Fruit fly (Drosophila melanogaster) whole organism, embryonic: ENCODE measurements around the gene vvl.

ENCODE experiments used
- Adf1 ChIP-seq: fragments of 200-800 bp; sonication (Bioruptor generic); IDR thresholded peaks from 2 replicates; pipeline ENCODE4 v1.3.6; 2022; ENCODE audit warnings: missing biosample characterization, missing genetic modification characterization
- CG10565 ChIP-seq: fragments of 200-800 bp; sonication (Bioruptor generic); optimal IDR thresholded peaks from 3 replicates; lab custom pipeline; 2016; ENCODE audit warnings: missing biosample characterization, mild to moderate bottlenecking, missing genetic modification characterization
- CG12299 ChIP-seq: fragments of 200-800 bp; sonication (Bioruptor generic); optimal IDR thresholded peaks from 2 replicates; lab custom pipeline; 2018; ENCODE audit warnings: missing biosample characterization, mild to moderate bottlenecking, missing genetic modification characterization
- CG12659 ChIP-seq: fragments of 200-800 bp; sonication (Bioruptor generic); optimal IDR thresholded peaks from 3 replicates; lab custom pipeline; 2017; ENCODE audit warnings: mild to moderate bottlenecking, missing biosample characterization, missing genetic modification reagents, missing genetic modification characterization
- CG12942 ChIP-seq: fragments of 200-800 bp; sonication (Bioruptor generic); optimal IDR thresholded peaks from 3 replicates; lab custom pipeline; 2016; ENCODE audit warnings: missing biosample characterization, missing genetic modification characterization
- CG13287 ChIP-seq: fragments of 200-800 bp; sonication (Bioruptor generic); IDR thresholded peaks from 2 replicates; pipeline ENCODE4 v1.3.6; 2022; ENCODE audit warnings: missing biosample characterization, missing genetic modification characterization; ENCODE audit not compliant: partially characterized antibody
- CG14050 ChIP-seq: fragments of 200-800 bp; sonication (Bioruptor generic); IDR thresholded peaks from 3 replicates; pipeline ENCODE4 v1.3.6; 2022; ENCODE audit warnings: missing biosample characterization, missing genetic modification characterization
- CG14860 ChIP-seq: fragments of 200-800 bp; sonication (Bioruptor generic); IDR thresholded peaks from 3 replicates; pipeline ENCODE4 v1.3.6; 2022; ENCODE audit warnings: missing biosample characterization, missing genetic modification characterization; ENCODE audit not compliant: partially characterized antibody
- CG16863 ChIP-seq: fragments of 200-800 bp; sonication (Bioruptor generic); optimal IDR thresholded peaks from 3 replicates; lab custom pipeline; 2016; ENCODE audit warnings: missing biosample characterization, missing genetic modification characterization
- CG17328 ChIP-seq: fragments of 200-800 bp; sonication (Bioruptor generic); IDR thresholded peaks from 2 replicates; pipeline ENCODE4 v1.3.6; 2022; ENCODE audit warnings: missing biosample characterization, missing genetic modification characterization
- CG17829 ChIP-seq: fragments of 200-800 bp; optimal IDR thresholded peaks from 2 replicates; lab custom pipeline; 2019; ENCODE audit warnings: missing biosample characterization, mild to moderate bottlenecking, missing genetic modification characterization, moderate library complexity
- CG18011 ChIP-seq: fragments of 200-800 bp; sonication (Bioruptor generic); optimal IDR thresholded peaks from 2 replicates; lab custom pipeline; 2017; ENCODE audit warnings: missing biosample characterization, missing genetic modification characterization, mild to moderate bottlenecking, moderate library complexity, missing genotype
- CG2120 ChIP-seq: fragments of 200-800 bp; sonication (Bioruptor generic); optimal IDR thresholded peaks from 3 replicates; lab custom pipeline; 2016; ENCODE audit warnings: missing biosample characterization, missing genetic modification characterization
- CG32532 ChIP-seq: fragments of 200-800 bp; sonication (Bioruptor generic); IDR thresholded peaks from 2 replicates; pipeline ENCODE4 v1.3.6; 2022; ENCODE audit warnings: missing biosample characterization, missing genetic modification characterization
- CG6791 ChIP-seq: fragments of 200-800 bp; sonication (Bioruptor generic); IDR thresholded peaks from 3 replicates; pipeline ENCODE4 v1.3.6; 2022; ENCODE audit warnings: missing biosample characterization, missing genetic modification characterization; ENCODE audit not compliant: partially characterized antibody
- CG8281 ChIP-seq: fragments of 200-800 bp; sonication (Bioruptor generic); optimal IDR thresholded peaks from 2 replicates; lab custom pipeline; 2018; ENCODE audit warnings: missing biosample characterization, mild to moderate bottlenecking, missing genetic modification characterization, moderate library complexity
- CG9215 ChIP-seq: fragments of 200-800 bp; sonication (Bioruptor generic); IDR thresholded peaks from 2 replicates; pipeline ENCODE4 v1.3.6; 2022; ENCODE audit warnings: missing biosample characterization, missing genetic modification characterization
- Dip2 ChIP-seq: fragments of 200-800 bp; sonication (Bioruptor generic); IDR thresholded peaks from 2 replicates; pipeline ENCODE4 v1.3.6; 2022; ENCODE audit warnings: missing biosample characterization, missing genetic modification characterization
- Dip3 ChIP-seq: fragments of 200-800 bp; sonication (Bioruptor generic); optimal IDR thresholded peaks from 3 replicates; lab custom pipeline; 2016; ENCODE audit warnings: missing biosample characterization, missing genetic modification characterization
- Fer2 ChIP-seq: fragments of 200-800 bp; sonication (Bioruptor generic); optimal IDR thresholded peaks from 2 replicates; lab custom pipeline; 2018; ENCODE audit warnings: missing biosample characterization, mild to moderate bottlenecking, missing genetic modification characterization, moderate library complexity
- Hr39 ChIP-seq: fragments of >200 bp; optimal IDR thresholded peaks from 2 replicates; lab custom pipeline; 2017
- Hr51 ChIP-seq, 2 experiments: fragments of 200-800 bp; sonication (Bioruptor generic); optimal IDR thresholded peaks; 2 replicates in 1 of 2; 3 replicates in 1 of 2; lab custom pipeline; 2016 to 2018; ENCODE audit warnings: missing biosample characterization in 2 of 2, missing genetic modification characterization in 2 of 2, mild to moderate bottlenecking in 1 of 2, moderate library complexity in 1 of 2
- Lhr ChIP-seq: fragments of 200-800 bp; sonication (Bioruptor generic); optimal IDR thresholded peaks from 3 replicates; lab custom pipeline; 2017; ENCODE audit warnings: mild to moderate bottlenecking, missing biosample characterization, missing genetic modification reagents, missing genetic modification characterization
- Mrtf ChIP-seq: fragments of 200-800 bp; sonication (Bioruptor generic); IDR thresholded peaks from 3 replicates; pipeline ENCODE4 v1.3.6; 2022; ENCODE audit warnings: missing biosample characterization, missing genetic modification characterization
- NK7.1 ChIP-seq: fragments of 200-800 bp; sonication (Bioruptor generic); optimal IDR thresholded peaks from 3 replicates; lab custom pipeline; 2016; ENCODE audit warnings: missing biosample characterization, missing genetic modification characterization
- Side ChIP-seq: fragments of 200-800 bp; sonication (Bioruptor generic); optimal IDR thresholded peaks from 2 replicates; lab custom pipeline; 2016; ENCODE audit warnings: missing biosample characterization, missing genetic modification characterization
- Usf ChIP-seq: fragments of 200-800 bp; sonication (Bioruptor generic); optimal IDR thresholded peaks from 2 replicates; lab custom pipeline; 2017; ENCODE audit warnings: missing genotype, missing biosample characterization, missing genetic modification characterization
- ac ChIP-seq: fragments of 200-800 bp; sonication (Bioruptor generic); optimal IDR thresholded peaks from 3 replicates; lab custom pipeline; 2017; ENCODE audit warnings: missing biosample characterization, mild to moderate bottlenecking, missing genetic modification characterization
- ara ChIP-seq: fragments of 200-800 bp; sonication (Bioruptor generic); IDR thresholded peaks from 2 replicates; pipeline ENCODE4 v1.3.6; 2022; ENCODE audit warnings: missing biosample characterization, missing genetic modification characterization
- bab2 ChIP-seq: fragments of 200-800 bp; sonication (Bioruptor generic); optimal IDR thresholded peaks from 2 replicates; lab custom pipeline; 2016; ENCODE audit warnings: missing biosample characterization, missing genetic modification characterization
- bbx ChIP-seq: fragments of 200-800 bp; sonication (Bioruptor generic); IDR thresholded peaks from 2 replicates; pipeline ENCODE4 v1.3.6; 2022; ENCODE audit warnings: missing biosample characterization, missing genetic modification characterization; ENCODE audit not compliant: partially characterized antibody
- bigmax ChIP-seq: fragments of 200-800 bp; sonication (Bioruptor generic); optimal IDR thresholded peaks from 2 replicates; lab custom pipeline; 2018; ENCODE audit warnings: missing biosample characterization, mild to moderate bottlenecking, missing genetic modification characterization
- crp ChIP-seq, 2 experiments: fragments of 200-800 bp; sonication (Bioruptor generic); optimal IDR thresholded peaks; 2 replicates in 1 of 2; 3 replicates in 1 of 2; lab custom pipeline; 2017; ENCODE audit warnings: missing biosample characterization in 2 of 2, missing genetic modification characterization in 2 of 2, mild to moderate bottlenecking in 1 of 2, moderate library complexity in 1 of 2
- dimm ChIP-seq: fragments of 200-800 bp; sonication (Bioruptor generic); IDR thresholded peaks from 2 replicates; pipeline ENCODE4 v1.3.6; 2022; ENCODE audit warnings: missing biosample characterization, missing genetic modification characterization
- dysf ChIP-seq: fragments of 200-800 bp; sonication (Bioruptor generic); IDR thresholded peaks from 3 replicates; pipeline ENCODE4 v1.3.6; 2022; ENCODE audit warnings: missing biosample characterization, missing genetic modification characterization
- fd3F ChIP-seq: fragments of 200-800 bp; sonication (Bioruptor generic); optimal IDR thresholded peaks from 2 replicates; lab custom pipeline; 2018; ENCODE audit warnings: missing biosample characterization, mild to moderate bottlenecking, missing genetic modification characterization, moderate library complexity
- fu2 ChIP-seq: fragments of 200-800 bp; sonication (Bioruptor generic); optimal IDR thresholded peaks from 2 replicates; lab custom pipeline; 2016; ENCODE audit warnings: missing biosample characterization, missing genetic modification characterization
- grau ChIP-seq: fragments of 200-800 bp; optimal IDR thresholded peaks from 3 replicates; lab custom pipeline; 2019; ENCODE audit warnings: missing biosample characterization, mild to moderate bottlenecking, missing genetic modification characterization, moderate library complexity
- jigr1 ChIP-seq: fragments of 200-800 bp; sonication (Bioruptor generic); IDR thresholded peaks from 3 replicates; pipeline ENCODE4 v1.3.6; 2022; ENCODE audit warnings: missing biosample characterization, missing genetic modification characterization
- kay ChIP-seq: fragments of 200-800 bp; sonication (Bioruptor generic); optimal IDR thresholded peaks from 2 replicates; lab custom pipeline; 2016; ENCODE audit warnings: missing biosample characterization, missing genetic modification characterization
- nerfin-2 ChIP-seq: fragments of 200-800 bp; sonication (Bioruptor generic); IDR thresholded peaks from 2 replicates; pipeline ENCODE4 v1.3.6; 2022; ENCODE audit warnings: missing biosample characterization, missing genetic modification characterization; ENCODE audit not compliant: partially characterized antibody
- otp ChIP-seq: fragments of 200-800 bp; sonication (Bioruptor generic); IDR thresholded peaks from 3 replicates; pipeline ENCODE4, ENCODE4 v1.3.6; 2022; ENCODE audit warnings: missing biosample characterization, missing genetic modification characterization
- rib ChIP-seq: fragments of 200-800 bp; sonication (Bioruptor generic); IDR thresholded peaks from 2 replicates; pipeline ENCODE4 v1.3.6; 2022; ENCODE audit warnings: missing biosample characterization, missing genetic modification characterization
- slbo ChIP-seq: fragments of 200-800 bp; sonication (Bioruptor generic); IDR thresholded peaks from 2 replicates; pipeline ENCODE4 v1.3.6; 2022; ENCODE audit warnings: missing biosample characterization, missing genetic modification characterization
- slou ChIP-seq: fragments of 200-800 bp; sonication (Bioruptor generic); optimal IDR thresholded peaks from 3 replicates; lab custom pipeline; 2016; ENCODE audit warnings: missing biosample characterization, missing genetic modification characterization
- tap ChIP-seq: fragments of 200-800 bp; optimal IDR thresholded peaks from 3 replicates; lab custom pipeline; 2019; ENCODE audit warnings: missing biosample characterization, mild to moderate bottlenecking, missing genetic modification characterization, moderate library complexity
- toy ChIP-seq: fragments of 200-800 bp; sonication (Bioruptor generic); IDR thresholded peaks from 2 replicates; pipeline ENCODE4 v1.3.6; 2022; ENCODE audit warnings: missing biosample characterization, missing genetic modification characterization
- ttk ChIP-seq: fragments of 200-800 bp; sonication (Bioruptor generic); IDR thresholded peaks from 2 replicates; pipeline ENCODE4 v2.1.2; 2022; ENCODE audit warnings: missing biosample characterization, missing genetic modification characterization
- unc-4 ChIP-seq: fragments of 200-800 bp; sonication (Bioruptor generic); IDR thresholded peaks from 2 replicates; pipeline ENCODE4 v1.3.6; 2022; ENCODE audit warnings: missing biosample characterization, missing genetic modification characterization; ENCODE audit not compliant: partially characterized antibody
- vvl ChIP-seq: fragments of 200-800 bp; sonication (Bioruptor generic); IDR thresholded peaks from 2 replicates; pipeline ENCODE4 v1.3.6; 2022; ENCODE audit warnings: missing biosample characterization, missing genetic modification characterization

Gene vvl

DNA sequence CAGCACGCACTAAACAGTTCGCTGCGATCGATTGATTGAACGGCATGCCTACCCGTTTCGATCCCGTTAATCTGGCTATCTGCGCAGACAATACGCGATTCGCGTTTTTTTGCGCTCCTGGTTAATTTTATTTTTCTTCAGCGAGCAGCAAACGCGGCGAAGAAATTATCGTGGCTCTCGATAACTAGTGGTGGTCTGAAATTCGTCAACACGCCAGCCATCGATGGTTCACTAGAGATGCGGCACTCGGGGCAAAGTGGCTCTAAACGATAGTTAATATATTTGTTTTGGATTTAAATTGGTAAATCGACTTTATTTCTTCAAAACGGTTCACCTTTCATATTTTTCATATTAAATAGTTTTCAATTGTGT is 47.0 kb upstream of the vvl start, which contains the start of gene dikar (continued):
- TF ChIP-seq bbx (GFP tag; lab: Robert Waterston, UW), result peak; percentile 86
- TF ChIP-seq crp (GFP tag; optimal IDR thresholded peaks at IDR 0.05; lab: Kevin White, UChicago), result no peak
- peak; percentile 67 for TF ChIP-seq CG9215 (GFP tag; lab: Robert Waterston, UW)
- peak; percentile 36; the same call in 1 of the 3 replicates for TF ChIP-seq otp
- TF ChIP-seq NK7.1 (GFP tag; lab: Kevin White, UChicago), result no peak
- TF ChIP-seq CG8281 (tag; lab: Kevin White, UChicago), result no peak
- peak; percentile 82 for TF ChIP-seq vvl (GFP tag; lab: Robert Waterston, UW)
- TF ChIP-seq CG12299, result no peak
- no peak for TF ChIP-seq Usf
- TF ChIP-seq jigr1, result 0 out of 3 replicates have a peak, but pooled peaks have one; percentile 40
- peak in 1 of 2 experiments; percentile 47 for TF ChIP-seq Hr51 (GFP tag; optimal IDR thresholded peaks at IDR 0.05; lab: Kevin White, UChicago)
- no peak for TF ChIP-seq kay
- TF ChIP-seq rib (GFP tag; lab: Robert Waterston, UW), result peak; percentile 22; the same call in 1 of the 2 replicates
- peak; percentile 4 for TF ChIP-seq bab2 (GFP tag; lab: Kevin White, UChicago)
- TF ChIP-seq grau (tag; lab: Kevin White, UChicago), result peak; percentile 60
- TF ChIP-seq fd3F, result peak; percentile 23
- peak; percentile 91 for TF ChIP-seq CG6791 (GFP tag; lab: Robert Waterston, UW)
- TF ChIP-seq Lhr, result no peak
- peak; percentile 47 for TF ChIP-seq CG17829 (tag; lab: Kevin White, UChicago)
- TF ChIP-seq dysf (GFP tag; lab: Robert Waterston, UW), result peak; percentile 44; the same call in 1 of the 3 replicates
- TF ChIP-seq slou, result peak; percentile 7
- TF ChIP-seq CG2120 (GFP tag; lab: Kevin White, UChicago), result peak; percentile 67
- TF ChIP-seq CG12659 (GFP tag; lab: Kevin White, UChicago), result peak; percentile 40
- TF ChIP-seq CG10565 (GFP tag; lab: Kevin White, UChicago), result no peak
- TF ChIP-seq CG12942 (GFP tag; lab: Kevin White, UChicago), result peak; percentile 20
- TF ChIP-seq CG16863 (GFP tag; lab: Kevin White, UChicago), result no peak
- TF ChIP-seq CG17328 (GFP tag; lab: Robert Waterston, UW), result 0 out of 2 replicates have a peak, but pooled peaks have one; percentile 17
- TF ChIP-seq Dip2 (GFP tag; lab: Robert Waterston, UW), result no peak
- peak; percentile 43 for TF ChIP-seq nerfin-2 (GFP tag; lab: Robert Waterston, UW)
- TF ChIP-seq tap, result no peak
- TF ChIP-seq dimm (GFP tag; lab: Robert Waterston, UW), result 0 out of 2 replicates have a peak, but pooled peaks have one; percentile 15
- peak; percentile 28; the same call in 1 of the 3 replicates for TF ChIP-seq CG14050 (GFP tag; lab: Robert Waterston, UW)
- peak; percentile 56 for TF ChIP-seq bigmax (GFP tag; lab: Kevin White, UChicago)
- TF ChIP-seq Mrtf (GFP tag; lab: Robert Waterston, UW), result peak; percentile 50; the same call in 1 of the 3 replicates
- TF ChIP-seq ara (GFP tag; lab: Robert Waterston, UW), result peak; percentile 50; the same call in 1 of the 2 replicates
- TF ChIP-seq slbo (GFP tag; lab: Robert Waterston, UW), result peak; percentile 86
- TF ChIP-seq CG13287 (GFP tag; lab: Robert Waterston, UW), result peak; percentile 73
- TF ChIP-seq ttk (GFP tag; lab: Robert Waterston, UW), result peak; percentile 48; the same call in 1 of the 2 replicates
- peak; percentile 45 for TF ChIP-seq fu2
- TF ChIP-seq CG18011 (GFP tag; lab: Kevin White, UChicago), result no peak
- peak; percentile 9 for TF ChIP-seq ac
- peak; percentile 67; the same call in 1 of the 2 replicates for TF ChIP-seq unc-4
- TF ChIP-seq Hr39 (lab: Kevin White, UChicago), result no peak
- no peak for TF ChIP-seq toy (GFP tag; lab: Robert Waterston, UW)
- peak; percentile 52 for TF ChIP-seq Dip3 (GFP tag; lab: Kevin White, UChicago)
- peak; percentile 73 for TF ChIP-seq CG32532 (GFP tag; lab: Robert Waterston, UW)
- peak; percentile 67 for TF ChIP-seq CG14860 (GFP tag; lab: Robert Waterston, UW)
- peak; percentile 38 for TF ChIP-seq Fer2 (tag; lab: Kevin White, UChicago)
- peak; percentile 6 for TF ChIP-seq Adf1 (GFP tag; lab: Robert Waterston, UW)
- TF ChIP-seq Side, result no peak
